Fruit fly (Drosophila melanogaster) whole organism, embryonic: ENCODE measurements around the gene CG10195.

Source experiments
- Asciz ChIP-seq: fragments of 200-800 bp; sonication (Bioruptor generic); optimal IDR thresholded peaks from 2 replicates; lab custom pipeline; 2017; ENCODE audit warnings: missing biosample characterization, mild to moderate bottlenecking, missing genetic modification characterization, missing genetic modification reagents
- Bteb2 ChIP-seq: fragments of 200-800 bp; sonication (Bioruptor generic); optimal IDR thresholded peaks from 2 replicates; lab custom pipeline; 2016; ENCODE audit warnings: missing biosample characterization, missing genetic modification characterization
- CG10654 ChIP-seq: fragments of 200-800 bp; sonication (Bioruptor generic); optimal IDR thresholded peaks from 2 replicates; lab custom pipeline; 2016; ENCODE audit warnings: missing biosample characterization, missing genetic modification characterization
- CG11560 ChIP-seq: fragments of 200-800 bp; sonication (Bioruptor generic); IDR thresholded peaks from 3 replicates; pipeline ENCODE4 v1.3.6; 2022; ENCODE audit warnings: missing biosample characterization, missing genetic modification characterization
- CG11696 ChIP-seq: fragments of 200-800 bp; sonication (Bioruptor generic); IDR thresholded peaks from 2 replicates; pipeline ENCODE4 v1.3.6; 2022; ENCODE audit warnings: missing biosample characterization, missing genetic modification characterization
- CG12155 ChIP-seq: fragments of 200-800 bp; sonication (Bioruptor generic); optimal IDR thresholded peaks from 3 replicates; lab custom pipeline; 2016; ENCODE audit warnings: missing biosample characterization, missing genetic modification characterization
- CG12299 ChIP-seq: fragments of 200-800 bp; sonication (Bioruptor generic); optimal IDR thresholded peaks from 2 replicates; lab custom pipeline; 2018; ENCODE audit warnings: missing biosample characterization, mild to moderate bottlenecking, missing genetic modification characterization
- CG13123 ChIP-seq: fragments of 200-800 bp; sonication (Bioruptor generic); optimal IDR thresholded peaks from 2 replicates; lab custom pipeline; 2016; ENCODE audit warnings: missing biosample characterization, missing genetic modification characterization
- CG15011 ChIP-seq: fragments of 200-800 bp; sonication (Bioruptor generic); optimal IDR thresholded peaks from 3 replicates; lab custom pipeline; 2018; ENCODE audit warnings: missing biosample characterization, mild to moderate bottlenecking, missing genetic modification characterization
- CG15514 ChIP-seq: fragments of 200-800 bp; sonication (Bioruptor generic); optimal IDR thresholded peaks from 3 replicates; lab custom pipeline; 2017; ENCODE audit warnings: missing biosample characterization, missing genetic modification characterization, mild to moderate bottlenecking, moderate library complexity, missing genetic modification reagents
- CG17385 ChIP-seq: fragments of 200-800 bp; sonication (Bioruptor generic); optimal IDR thresholded peaks from 3 replicates; lab custom pipeline; 2018; ENCODE audit warnings: missing biosample characterization, mild to moderate bottlenecking, missing genetic modification characterization
- CG17612 ChIP-seq: fragments of 200-800 bp; sonication (Bioruptor generic); IDR thresholded peaks from 2 replicates; pipeline ENCODE4 v1.3.6; 2022; ENCODE audit warnings: missing biosample characterization, missing genetic modification characterization
- CG17912 ChIP-seq: fragments of 200-800 bp; sonication (Bioruptor generic); optimal IDR thresholded peaks from 2 replicates; lab custom pipeline; 2018; ENCODE audit warnings: missing biosample characterization, mild to moderate bottlenecking, missing genetic modification characterization
- CG18764 ChIP-seq: fragments of 200-800 bp; sonication (Bioruptor generic); optimal IDR thresholded peaks from 3 replicates; lab custom pipeline; 2016; ENCODE audit warnings: missing biosample characterization, missing genetic modification characterization
- CG30020 ChIP-seq: fragments of 200-800 bp; optimal IDR thresholded peaks from 2 replicates; lab custom pipeline; 2019; ENCODE audit warnings: missing biosample characterization, mild to moderate bottlenecking, missing genetic modification characterization, moderate library complexity
- CG30431 ChIP-seq: fragments of 200-800 bp; sonication (Bioruptor generic); optimal IDR thresholded peaks from 2 replicates; lab custom pipeline; 2017; ENCODE audit warnings: missing biosample characterization, missing genetic modification characterization
- CG32772 ChIP-seq: fragments of 200-800 bp; sonication (Bioruptor generic); IDR thresholded peaks from 2 replicates; pipeline ENCODE4 v1.3.6; 2022; ENCODE audit warnings: missing biosample characterization, missing genetic modification characterization
- CG4617 ChIP-seq: fragments of 200-800 bp; sonication (Bioruptor generic); optimal IDR thresholded peaks from 3 replicates; lab custom pipeline; 2016; ENCODE audit warnings: missing biosample characterization, missing genetic modification characterization, borderline replicate concordance
- CG4854 ChIP-seq: fragments of 200-800 bp; sonication (Bioruptor generic); optimal IDR thresholded peaks from 2 replicates; lab custom pipeline; 2016; ENCODE audit warnings: missing biosample characterization, missing genetic modification characterization, inconsistent platforms
- CG5953 ChIP-seq: fragments of 200-800 bp; sonication (Bioruptor generic); IDR thresholded peaks from 2 replicates; pipeline ENCODE4 v1.3.6; 2022; ENCODE audit warnings: missing biosample characterization, missing genetic modification characterization
- CG6683 ChIP-seq: fragments of 200-800 bp; sonication (Bioruptor generic); optimal IDR thresholded peaks from 2 replicates; lab custom pipeline; 2017; ENCODE audit warnings: missing biosample characterization, mild to moderate bottlenecking, missing genetic modification characterization, missing genetic modification reagents
- CG8089 ChIP-seq: fragments of 200-800 bp; sonication (Bioruptor generic); optimal IDR thresholded peaks from 3 replicates; lab custom pipeline; 2016; ENCODE audit warnings: missing biosample characterization, missing genetic modification characterization
- CHES-1-like ChIP-seq: fragments of 200-800 bp; sonication (Bioruptor generic); optimal IDR thresholded peaks from 2 replicates; lab custom pipeline; 2016; ENCODE audit warnings: missing biosample characterization, missing genetic modification characterization
- Chrac-16 ChIP-seq: fragments of 200-800 bp; sonication (Bioruptor generic); optimal IDR thresholded peaks from 3 replicates; lab custom pipeline; 2016; ENCODE audit warnings: missing biosample characterization, missing genetic modification characterization
- Dek ChIP-seq: fragments of 200-800 bp; sonication (Bioruptor generic); optimal IDR thresholded peaks from 3 replicates; lab custom pipeline; 2019; ENCODE audit warnings: missing biosample characterization, mild to moderate bottlenecking, missing genetic modification characterization, moderate library complexity
- Ets65A ChIP-seq: fragments of 200-800 bp; sonication (Bioruptor generic); peaks from one replicate; lab custom pipeline; 2016; ENCODE audit warnings: missing biosample characterization, missing genetic modification characterization
- Gsc ChIP-seq: fragments of 200-800 bp; sonication (Bioruptor generic); IDR thresholded peaks from 2 replicates; pipeline ENCODE4 v1.3.6; 2022; ENCODE audit warnings: missing biosample characterization, missing genetic modification characterization
- HLH4C ChIP-seq: fragments of 200-800 bp; sonication (Bioruptor generic); IDR thresholded peaks from 3 replicates; pipeline ENCODE4 v1.3.6; 2022; ENCODE audit warnings: missing biosample characterization, missing genetic modification characterization; ENCODE audit not compliant: partially characterized antibody
- Hand ChIP-seq: fragments of 200-800 bp; sonication (Bioruptor generic); optimal IDR thresholded peaks from 2 replicates; lab custom pipeline; 2017; ENCODE audit warnings: mild to moderate bottlenecking, missing biosample characterization, missing genetic modification reagents, missing genetic modification characterization
- HmgD ChIP-seq: fragments of 200-800 bp; sonication (Bioruptor generic); optimal IDR thresholded peaks from 3 replicates; lab custom pipeline; 2016; ENCODE audit warnings: missing biosample characterization, missing genetic modification characterization
- HmgZ ChIP-seq: fragments of 200-800 bp; sonication (Bioruptor generic); optimal IDR thresholded peaks from 2 replicates; lab custom pipeline; 2018; ENCODE audit warnings: missing biosample characterization, mild to moderate bottlenecking, missing genetic modification characterization
- Hmx ChIP-seq: fragments of 200-800 bp; sonication (Bioruptor generic); optimal IDR thresholded peaks from 2 replicates; lab custom pipeline; 2016; ENCODE audit warnings: missing biosample characterization, missing genetic modification characterization
- Jarid2 ChIP-seq: fragments of 200-800 bp; sonication (Bioruptor generic); optimal IDR thresholded peaks from 3 replicates; lab custom pipeline; 2017; ENCODE audit warnings: mild to moderate bottlenecking, missing biosample characterization, missing genetic modification reagents, missing genetic modification characterization
- Mad ChIP-seq: fragments of 200-800 bp; sonication (Bioruptor generic); optimal IDR thresholded peaks from 2 replicates; lab custom pipeline; 2016; ENCODE audit warnings: missing biosample characterization, missing genetic modification characterization
- NC2β ChIP-seq: fragments of 200-800 bp; sonication (Bioruptor generic); optimal IDR thresholded peaks from 2 replicates; lab custom pipeline; 2016; ENCODE audit warnings: missing biosample characterization, missing genetic modification characterization
- Nf-YA ChIP-seq: fragments of 200-800 bp; sonication (Bioruptor generic); IDR thresholded peaks from 2 replicates; pipeline ENCODE4 v1.3.6; 2022; ENCODE audit warnings: missing biosample characterization, missing genetic modification characterization
- Ravus ChIP-seq: fragments of 200-800 bp; sonication (Bioruptor generic); IDR thresholded peaks from 2 replicates; pipeline ENCODE4 v1.3.6; 2022; ENCODE audit warnings: missing biosample characterization, missing genetic modification characterization
- caup ChIP-seq: fragments of 200-800 bp; sonication (Bioruptor generic); optimal IDR thresholded peaks from 3 replicates; lab custom pipeline; 2017; ENCODE audit warnings: missing biosample characterization, mild to moderate bottlenecking, missing genetic modification characterization, moderate library complexity; ENCODE audit not compliant: severe bottlenecking
- chn ChIP-seq: fragments of 200-800 bp; sonication (Bioruptor generic); optimal IDR thresholded peaks from 2 replicates; lab custom pipeline; 2016; ENCODE audit warnings: missing biosample characterization, missing genetic modification characterization
- fru ChIP-seq: fragments of >200 bp; optimal IDR thresholded peaks from 2 replicates; lab custom pipeline; 2017
- gce ChIP-seq: fragments of 200-800 bp; sonication (Bioruptor generic); IDR thresholded peaks from 3 replicates; pipeline ENCODE4 v1.3.6; 2022; ENCODE audit warnings: missing biosample characterization, missing genetic modification characterization
- gcm2 ChIP-seq: fragments of 200-800 bp; sonication (Bioruptor generic); optimal IDR thresholded peaks from 2 replicates; lab custom pipeline; 2016; ENCODE audit warnings: missing biosample characterization, missing genetic modification characterization
- gem ChIP-seq: fragments of 200-800 bp; sonication (Bioruptor generic); optimal IDR thresholded peaks from 2 replicates; lab custom pipeline; 2019; ENCODE audit warnings: missing biosample characterization, mild to moderate bottlenecking, missing genetic modification characterization, moderate library complexity
- jumu ChIP-seq: fragments of 200-800 bp; sonication (Bioruptor generic); optimal IDR thresholded peaks from 3 replicates; lab custom pipeline; 2016; ENCODE audit warnings: missing biosample characterization, missing genetic modification characterization
- ken ChIP-seq: fragments of 200-800 bp; sonication (Bioruptor generic); IDR thresholded peaks from 3 replicates; pipeline ENCODE4 v1.3.6; 2022; ENCODE audit warnings: missing biosample characterization, missing genetic modification characterization
- klu ChIP-seq: fragments of 200-800 bp; sonication (Bioruptor generic); IDR thresholded peaks from 2 replicates; pipeline ENCODE4 v1.3.6; 2022; ENCODE audit warnings: missing biosample characterization, missing genetic modification characterization
- lab ChIP-seq: fragments of 200-800 bp; sonication (Bioruptor generic); optimal IDR thresholded peaks from 3 replicates; lab custom pipeline; 2017; ENCODE audit warnings: missing biosample characterization, missing genetic modification characterization, mild to moderate bottlenecking, moderate library complexity, missing genetic modification reagents
- ro ChIP-seq: fragments of 200-800 bp; sonication (Bioruptor generic); IDR thresholded peaks from 2 replicates; pipeline ENCODE4 v1.3.6; 2022; ENCODE audit warnings: missing biosample characterization, missing genetic modification characterization
- sens ChIP-seq: fragments of 200-800 bp; sonication (Bioruptor generic); peaks from one replicate; lab custom pipeline; 2016; ENCODE audit warnings: missing biosample characterization, missing genetic modification characterization
- tgo ChIP-seq: fragments of 200-800 bp; sonication (Bioruptor generic); IDR thresholded peaks from 3 replicates; pipeline ENCODE4 v1.3.6; 2022; ENCODE audit warnings: missing biosample characterization, missing genetic modification characterization
- toy ChIP-seq: fragments of 200-800 bp; sonication (Bioruptor generic); IDR thresholded peaks from 2 replicates; pipeline ENCODE4 v1.3.6; 2022; ENCODE audit warnings: missing biosample characterization, missing genetic modification characterization
- zen ChIP-seq: fragments of 200-800 bp; sonication (Bioruptor generic); optimal IDR thresholded peaks from 3 replicates; lab custom pipeline; 2018; ENCODE audit warnings: missing biosample characterization, mild to moderate bottlenecking, missing genetic modification characterization, moderate library complexity

CG10195 gene

dm6 chr2L:19508361-19508918 lies 23.9 kb upstream of the CG10195 start, which contains the start of gene cyst (continued):
- TF ChIP-seq ro (GFP tag; lab: Robert Waterston, UW) (no peak), caup (GFP tag; lab: Kevin White, UChicago) (no peak), CG6683 (no peak), Hand (GFP tag; lab: Kevin White, UChicago) (no peak), gcm2 (GFP tag; lab: Kevin White, UChicago) (no peak), CG4854 (GFP tag; lab: Kevin White, UChicago) (no peak), CG30431 (no peak), gce (no peak), Dek (tag; lab: Kevin White, UChicago) (no peak), CG17912 (GFP tag; lab: Kevin White, UChicago) (no peak), Jarid2 (no peak), lab (GFP tag; lab: Kevin White, UChicago) (peak; percentile 54), CG8089 (GFP tag; lab: Kevin White, UChicago) (no peak), CG12155 (GFP tag; lab: Kevin White, UChicago) (peak; percentile 42), Mad (GFP tag; lab: Kevin White, UChicago) (peak; percentile 14), klu (GFP tag; lab: Robert Waterston, UW) (peak; percentile 46; the same call in 1 of the 2 replicates), CG30020 (tag; lab: Kevin White, UChicago) (peak; percentile 35), Gsc (GFP tag; lab: Robert Waterston, UW) (no peak), NC2β (GFP tag; lab: Kevin White, UChicago) (peak; percentile 13), Ravus (no peak), CG11696 (no peak), jumu (GFP tag; lab: Kevin White, UChicago) (peak; percentile 42), CG4617 (peak; percentile 91), Nf-YA (GFP tag; lab: Robert Waterston, UW) (no peak), Chrac-16 (GFP tag; lab: Kevin White, UChicago) (no peak), gem (tag; lab: Kevin White, UChicago) (no peak), sens (GFP tag; lab: Kevin White, UChicago) (peak; percentile 83), CG10654 (GFP tag; lab: Kevin White, UChicago) (peak; percentile 9), CG32772 (no peak), Bteb2 (GFP tag; lab: Kevin White, UChicago) (peak; percentile 2), CG5953 (GFP tag; lab: Robert Waterston, UW) (no peak), ken (GFP tag; lab: Robert Waterston, UW) (peak; percentile 50; the same call in 1 of the 3 replicates), toy (GFP tag; lab: Robert Waterston, UW) (no peak), chn (GFP tag; lab: Kevin White, UChicago) (peak; percentile 47), CG17385 (GFP tag; lab: Kevin White, UChicago) (no peak), Hmx (no peak), HmgZ (tag; lab: Kevin White, UChicago) (peak; percentile 76), CG15011 (GFP tag; lab: Kevin White, UChicago) (no peak), CG11560 (tag; lab: Robert Waterston, UW) (no peak), fru (no peak), CHES-1-like (GFP tag; lab: Kevin White, UChicago) (peak; percentile 69), tgo (GFP tag; lab: Robert Waterston, UW) (no peak), CG18764 (no peak), Ets65A (GFP tag; lab: Kevin White, UChicago) (peak; percentile 96), HLH4C (GFP tag; lab: Robert Waterston, UW) (peak; percentile 94), CG17612 (no peak), HmgD (GFP tag; lab: Kevin White, UChicago) (peak; percentile 54), zen (tag; lab: Kevin White, UChicago) (no peak), CG15514 (GFP tag; lab: Kevin White, UChicago) (peak; percentile 83), Asciz (GFP tag; lab: Kevin White, UChicago) (no peak), CG12299 (tag; lab: Kevin White, UChicago) (no peak), CG13123 (GFP tag; lab: Kevin White, UChicago) (peak; percentile 14)
